Fruit fly (Drosophila melanogaster): ENCODE results near the gene scf.

Gene scf

dm6 chr3L:1295693-1296092 lies 2.8 kb upstream of the scf start, which contains the start of gene Rabex-5:
Gene Rabex-5, plus strand, starts transcription at chr3L:1295913.
- no peak for TF ChIP-seq psq (optimal IDR thresholded peaks at IDR 0.05)
- TF ChIP-seq CG8478 (optimal IDR thresholded peaks at IDR 0.05): no peak
- TF ChIP-seq pan (optimal IDR thresholded peaks at IDR 0.05): no peak
- no peak for TF ChIP-seq usp (GFP tag; optimal IDR thresholded peaks at IDR 0.05)
- TF ChIP-seq EcR (GFP tag; optimal IDR thresholded peaks at IDR 0.05): no peak
- no peak for TF ChIP-seq Dll (optimal IDR thresholded peaks at IDR 0.05)

dm6 chr3L:1300076-1300635 lies 1.7 kb downstream of the scf start:
- TF ChIP-seq CG8478 (optimal IDR thresholded peaks at IDR 0.05) (no peak), EcR (GFP tag; optimal IDR thresholded peaks at IDR 0.05) (no peak), pan (optimal IDR thresholded peaks at IDR 0.05) (no peak)

- TF ChIP-seq CG8478 (optimal IDR thresholded peaks at IDR 0.05): no peak
- no peak for TF ChIP-seq EcR (GFP tag; optimal IDR thresholded peaks at IDR 0.05)
- no peak for TF ChIP-seq Dll (optimal IDR thresholded peaks at IDR 0.05)
- TF ChIP-seq pan (optimal IDR thresholded peaks at IDR 0.05): no peak
- no peak for TF ChIP-seq usp (GFP tag; optimal IDR thresholded peaks at IDR 0.05)
- no peak for TF ChIP-seq psq (optimal IDR thresholded peaks at IDR 0.05)
Observed at dm6 chr3L:1302234-1302949, 3.9 kb downstream of the scf start, which contains the start of the genes Rac1 and Acat2. Gene Rac1, minus strand, starts transcription at chr3L:1302683. Gene Acat2, plus strand, starts transcription at chr3L:1302944.

dm6 chr3L:1302950-1303352 lies 4.5 kb downstream of the scf start:
- TF ChIP-seq usp (GFP tag; optimal IDR thresholded peaks at IDR 0.05) (no peak), EcR (GFP tag; optimal IDR thresholded peaks at IDR 0.05) (no peak), pan (optimal IDR thresholded peaks at IDR 0.05) (no peak), Dll (optimal IDR thresholded peaks at IDR 0.05) (no peak), psq (optimal IDR thresholded peaks at IDR 0.05) (no peak), CG8478 (optimal IDR thresholded peaks at IDR 0.05) (no peak)

- no peak for TF ChIP-seq psq (optimal IDR thresholded peaks at IDR 0.05)
- TF ChIP-seq EcR (GFP tag; optimal IDR thresholded peaks at IDR 0.05): no peak
- no peak for TF ChIP-seq pan (optimal IDR thresholded peaks at IDR 0.05)
- no peak for TF ChIP-seq Dll (optimal IDR thresholded peaks at IDR 0.05)
- TF ChIP-seq usp (GFP tag; optimal IDR thresholded peaks at IDR 0.05): no peak
- TF ChIP-seq CG8478 (optimal IDR thresholded peaks at IDR 0.05): no peak
Observed at dm6 chr3L:1305317-1305716, 6.8 kb downstream of the scf start.

dm6 chr3L:1307005-1307632 lies 8.6 kb downstream of the scf start, which contains the start of the genes Ctr9 and Nt5a:
Gene Ctr9, plus strand, starts transcription at chr3L:1307224.
Gene Nt5a, minus strand, starts transcription at chr3L:1307418.
- TF ChIP-seq pan (optimal IDR thresholded peaks at IDR 0.05) (no peak), psq (optimal IDR thresholded peaks at IDR 0.05) (no peak), usp (GFP tag; optimal IDR thresholded peaks at IDR 0.05) (no peak), CG8478 (optimal IDR thresholded peaks at IDR 0.05) (no peak), Dll (optimal IDR thresholded peaks at IDR 0.05) (no peak), EcR (GFP tag; optimal IDR thresholded peaks at IDR 0.05) (no peak)

dm6 chr3L:1313039-1313766 lies 14.7 kb downstream of the scf start, which contains the start of the genes sturkopf and Herc4:
Gene sturkopf, minus strand, starts transcription at chr3L:1313377.
Gene Herc4, plus strand, starts transcription at chr3L:1313696.
- TF ChIP-seq psq (optimal IDR thresholded peaks at IDR 0.05) (no peak), Dll (optimal IDR thresholded peaks at IDR 0.05) (no peak), EcR (GFP tag; optimal IDR thresholded peaks at IDR 0.05) (no peak), CG8478 (optimal IDR thresholded peaks at IDR 0.05) (no peak), usp (GFP tag; optimal IDR thresholded peaks at IDR 0.05) (no peak), pan (optimal IDR thresholded peaks at IDR 0.05) (no peak)

dm6 chr3L:1318241-1318640 lies 19.8 kb downstream of the scf start, which contains the start of gene Myo61F:
Gene Myo61F, plus strand, starts transcription at chr3L:1318480.
- TF ChIP-seq EcR (GFP tag; optimal IDR thresholded peaks at IDR 0.05) (no peak), Dll (optimal IDR thresholded peaks at IDR 0.05) (no peak), psq (optimal IDR thresholded peaks at IDR 0.05) (no peak), CG8478 (optimal IDR thresholded peaks at IDR 0.05) (no peak), pan (optimal IDR thresholded peaks at IDR 0.05) (no peak), usp (GFP tag; optimal IDR thresholded peaks at IDR 0.05) (no peak)

- TF ChIP-seq CG8478 (optimal IDR thresholded peaks at IDR 0.05): no peak
- no peak for TF ChIP-seq pan (optimal IDR thresholded peaks at IDR 0.05)
- TF ChIP-seq EcR (GFP tag; optimal IDR thresholded peaks at IDR 0.05): no peak
- no peak for TF ChIP-seq psq (optimal IDR thresholded peaks at IDR 0.05)
- no peak for TF ChIP-seq usp (GFP tag; optimal IDR thresholded peaks at IDR 0.05)
- TF ChIP-seq Dll (optimal IDR thresholded peaks at IDR 0.05): no peak
Observed at dm6 chr3L:1319097-1319725, 20.7 kb downstream of the scf start.

- no peak for TF ChIP-seq CG8478 (optimal IDR thresholded peaks at IDR 0.05)
- no peak for TF ChIP-seq pan (optimal IDR thresholded peaks at IDR 0.05)
- TF ChIP-seq EcR (GFP tag; optimal IDR thresholded peaks at IDR 0.05): no peak
- no peak for TF ChIP-seq psq (optimal IDR thresholded peaks at IDR 0.05)
- no peak for TF ChIP-seq usp (GFP tag; optimal IDR thresholded peaks at IDR 0.05)
- no peak for TF ChIP-seq Dll (optimal IDR thresholded peaks at IDR 0.05)
Observed at dm6 chr3L:1320230-1320930, 21.9 kb downstream of the scf start.
